Fruit fly (Drosophila melanogaster): ENCODE data around the gene Pgam5.
A peak's percentile ranks its signal among the peaks of the same experiment; 100 is the strongest.

Pgam5 gene

dm6 chrX:1830396-1831218, 42.8 kb downstream of the Pgam5 start (continued):
- peak; percentile 97 for TF ChIP-seq Rx (GFP tag; IDR thresholded peaks at IDR 0.05)
- TF ChIP-seq Hmr (GFP tag; optimal IDR thresholded peaks at IDR 0.05), result peak; percentile 96
- peak; percentile 88 for TF ChIP-seq klu (GFP tag; IDR thresholded peaks at IDR 0.05)
- TF ChIP-seq CG3065 (GFP tag; optimal IDR thresholded peaks at IDR 0.05), result peak; percentile 75
- TF ChIP-seq mld (GFP tag; IDR thresholded peaks at IDR 0.05; ENCODE audit: partially characterized antibody), result no peak
- TF ChIP-seq dimm (GFP tag; IDR thresholded peaks at IDR 0.05), result peak; percentile 88
- TF ChIP-seq CG7987 (GFP tag; optimal IDR thresholded peaks at IDR 0.05), result peak; percentile 90
- TF ChIP-seq cad (GFP tag; optimal IDR thresholded peaks at IDR 0.05), result no peak
- TF ChIP-seq D (optimal IDR thresholded peaks at IDR 0.05), result no peak
- TF ChIP-seq D (GFP tag; optimal IDR thresholded peaks at IDR 0.05), result peak; percentile 93
- TF ChIP-seq Optix (GFP tag; IDR thresholded peaks at IDR 0.05), result peak; percentile 93
- TF ChIP-seq CG13424 (tag; optimal IDR thresholded peaks at IDR 0.05), result peak; percentile 94
- TF ChIP-seq CG33213 (GFP tag; optimal IDR thresholded peaks at IDR 0.05), result peak; percentile 86
- TF ChIP-seq cato (GFP tag; optimal IDR thresholded peaks at IDR 0.05; ENCODE audit: borderline replicate concordance), result peak; percentile 88
- peak; percentile 88 for TF ChIP-seq Six4 (GFP tag; optimal IDR thresholded peaks at IDR 0.05)
- TF ChIP-seq YL-1 (GFP tag; optimal IDR thresholded peaks at IDR 0.05), result peak; percentile 78
- TF ChIP-seq CG18476 (GFP tag; optimal IDR thresholded peaks at IDR 0.05), result peak; percentile 92
- no peak for TF ChIP-seq ato (GFP tag; IDR thresholded peaks at IDR 0.05; ENCODE audit: partially characterized antibody)
- peak; percentile 86 for TF ChIP-seq NC2α (GFP tag; optimal IDR thresholded peaks at IDR 0.05)
- TF ChIP-seq Doc3 (GFP tag; IDR thresholded peaks at IDR 0.05; ENCODE audit: partially characterized antibody), result no peak
- TF ChIP-seq sob (GFP tag; IDR thresholded peaks at IDR 0.05), result peak; percentile 97
- peak; percentile 91 for TF ChIP-seq NK7.1 (GFP tag; optimal IDR thresholded peaks at IDR 0.05)
- no peak for TF ChIP-seq fru (optimal IDR thresholded peaks at IDR 0.05)
- TF ChIP-seq Dbx (GFP tag; IDR thresholded peaks at IDR 0.05), result peak; percentile 96
- peak; percentile 84 for TF ChIP-seq CG8359 (GFP tag; optimal IDR thresholded peaks at IDR 0.05; ENCODE audit: borderline replicate concordance)
- TF ChIP-seq bowl (GFP tag; IDR thresholded peaks at IDR 0.05), result peak; percentile 95
- no peak for TF ChIP-seq CG34224 (GFP tag; IDR thresholded peaks at IDR 0.05; ENCODE audit: partially characterized antibody)
- peak; percentile 96 for TF ChIP-seq CG32772 (GFP tag; IDR thresholded peaks at IDR 0.05)
- TF ChIP-seq CG7556 (GFP tag; optimal IDR thresholded peaks at IDR 0.05), result peak; percentile 96
- TF ChIP-seq pzg (GFP tag; optimal IDR thresholded peaks at IDR 0.05), result peak; percentile 18
- TF ChIP-seq NC2β (GFP tag; optimal IDR thresholded peaks at IDR 0.05), result peak; percentile 90
- TF ChIP-seq trem (tag; optimal IDR thresholded peaks at IDR 0.05), result peak; percentile 89
- TF ChIP-seq dysf (GFP tag; IDR thresholded peaks at IDR 0.05), result peak; percentile 97
- TF ChIP-seq org-1 (GFP tag; optimal IDR thresholded peaks at IDR 0.05), result peak; percentile 92
- peak; percentile 94 for TF ChIP-seq az2 (GFP tag; optimal IDR thresholded peaks at IDR 0.05)
- TF ChIP-seq Awh (GFP tag; IDR thresholded peaks at IDR 0.05), result peak; percentile 98
- peak; percentile 76 for TF ChIP-seq CG10321 (GFP tag; IDR thresholded peaks at IDR 0.05)
- TF ChIP-seq chif (GFP tag; optimal IDR thresholded peaks at IDR 0.05), result peak; percentile 90 to 93
- TF ChIP-seq CG11247 (GFP tag; IDR thresholded peaks at IDR 0.05), result peak; percentile 97
- peak; percentile 77; the same call in 1 of the 2 replicates for TF ChIP-seq CkIIα-i1 (GFP tag; IDR thresholded peaks at IDR 0.05)
- 0 out of 4 replicates have a peak, but pooled peaks have one; percentile 18 for TF ChIP-seq Dll (GFP tag; IDR thresholded peaks at IDR 0.05; ENCODE audit: partially characterized antibody)
- peak; percentile 97 for TF ChIP-seq PHDP (tag; optimal IDR thresholded peaks at IDR 0.05)
- TF ChIP-seq CG17612 (GFP tag; IDR thresholded peaks at IDR 0.05), result peak; percentile 91
- TF ChIP-seq sqz (GFP tag; optimal IDR thresholded peaks at IDR 0.05), result peak; percentile 90
- TF ChIP-seq gce (GFP tag; IDR thresholded peaks at IDR 0.05), result peak; percentile 98
- peak; percentile 90 for TF ChIP-seq tup (GFP tag; optimal IDR thresholded peaks at IDR 0.05)
- peak; percentile 94 for TF ChIP-seq Hand (GFP tag; optimal IDR thresholded peaks at IDR 0.05)
- TF ChIP-seq CG16815 (GFP tag; optimal IDR thresholded peaks at IDR 0.05), result peak; percentile 85
- TF ChIP-seq pb (GFP tag; optimal IDR thresholded peaks at IDR 0.05), result peak; percentile 86

Data from whole organism, embryonic.